Fruit fly (Drosophila melanogaster): ENCODE data around the gene TSG101.
A peak's percentile ranks its signal among the peaks of the same experiment; 100 is the strongest.

The TSG101 gene

dm6 chr3L:16818063-16818462, 24.0 kb upstream of the TSG101 start (continued):
- TF ChIP-seq ftz-f1 (GFP tag; optimal IDR thresholded peaks at IDR 0.05) (no peak), nom (GFP tag; optimal IDR thresholded peaks at IDR 0.05) (peak; percentile 93), CG4854 (GFP tag; optimal IDR thresholded peaks at IDR 0.05) (no peak), nerfin-2 (GFP tag; IDR thresholded peaks at IDR 0.05; ENCODE audit: partially characterized antibody) (no peak), CG7987 (GFP tag; optimal IDR thresholded peaks at IDR 0.05) (no peak), ems (GFP tag; optimal IDR thresholded peaks at IDR 0.05) (no peak), Eip74EF (GFP tag; optimal IDR thresholded peaks at IDR 0.05) (no peak), Nf-YA (GFP tag; IDR thresholded peaks at IDR 0.05) (no peak), Kr (GFP tag; optimal IDR thresholded peaks at IDR 0.05) (no peak), dmrt11E (tag; optimal IDR thresholded peaks at IDR 0.05) (peak; percentile 22)

- no peak for TF ChIP-seq Jarid2 (GFP tag; optimal IDR thresholded peaks at IDR 0.05)
- TF ChIP-seq HHEX (GFP tag; optimal IDR thresholded peaks at IDR 0.05): no peak
- no peak for TF ChIP-seq tna (GFP tag; IDR thresholded peaks at IDR 0.05; ENCODE audit: partially characterized antibody)
- TF ChIP-seq CG8290 (GFP tag; optimal IDR thresholded peaks at IDR 0.05): no peak
- no peak for TF ChIP-seq CG8290 (tag; optimal IDR thresholded peaks at IDR 0.05)
- TF ChIP-seq CG4820 (GFP tag; optimal IDR thresholded peaks at IDR 0.05): no peak
- TF ChIP-seq kah (GFP tag; optimal IDR thresholded peaks at IDR 0.05): no peak
- TF ChIP-seq HLH54F (GFP tag; optimal IDR thresholded peaks at IDR 0.05): no peak
- 0 out of 3 replicates have a peak, but pooled peaks have one; percentile 10 for TF ChIP-seq CG7357 (GFP tag; IDR thresholded peaks at IDR 0.05)
- TF ChIP-seq ttk (GFP tag; IDR thresholded peaks at IDR 0.05): no peak
- 0 out of 3 replicates have a peak, but pooled peaks have one; percentile 44 for TF ChIP-seq otp (GFP tag; IDR thresholded peaks at IDR 0.05)
- TF ChIP-seq CG6254 (GFP tag; optimal IDR thresholded peaks at IDR 0.05): no peak
- no peak for TF ChIP-seq org-1 (GFP tag; optimal IDR thresholded peaks at IDR 0.05)
- TF ChIP-seq hb (GFP tag; IDR thresholded peaks at IDR 0.05; ENCODE audit: partially characterized antibody): no peak
- TF ChIP-seq CG2116 (GFP tag; optimal IDR thresholded peaks at IDR 0.05): no peak
- no peak for TF ChIP-seq ind (GFP tag; optimal IDR thresholded peaks at IDR 0.05)
- no peak for TF ChIP-seq CG31388 (GFP tag; optimal IDR thresholded peaks at IDR 0.05)
- TF ChIP-seq CG4360 (GFP tag; IDR thresholded peaks at IDR 0.05): peak; percentile 80
- TF ChIP-seq Oaz (GFP tag; IDR thresholded peaks at IDR 0.05): no peak
- no peak for TF ChIP-seq al (GFP tag; IDR thresholded peaks at IDR 0.05)
- no peak for TF ChIP-seq pum (GFP tag; optimal IDR thresholded peaks at IDR 0.05)
- no peak for TF ChIP-seq gt (GFP tag; IDR thresholded peaks at IDR 0.05)
- TF ChIP-seq chinmo (GFP tag; IDR thresholded peaks at IDR 0.05; ENCODE audit: partially characterized antibody): peak; percentile 85; the same call in 1 of the 4 replicates
- no peak for TF ChIP-seq yki (optimal IDR thresholded peaks at IDR 0.05)
- no peak for TF ChIP-seq dmrt99B (tag; optimal IDR thresholded peaks at IDR 0.05)
- TF ChIP-seq pros (GFP tag; optimal IDR thresholded peaks at IDR 0.05): peak; percentile 2
- TF ChIP-seq twi (tag; optimal IDR thresholded peaks at IDR 0.05): no peak
- TF ChIP-seq knrl (GFP tag; IDR thresholded peaks at IDR 0.05; ENCODE audit: partially characterized antibody): no peak
- TF ChIP-seq CG10462 (GFP tag; optimal IDR thresholded peaks at IDR 0.05): no peak
- no peak for TF ChIP-seq CG14965 (GFP tag; optimal IDR thresholded peaks at IDR 0.05; ENCODE audit: borderline replicate concordance)
- TF ChIP-seq nerfin-1 (tag; optimal IDR thresholded peaks at IDR 0.05): no peak
- no peak for TF ChIP-seq Hr51 (GFP tag; optimal IDR thresholded peaks at IDR 0.05)
- peak; percentile 41 for TF ChIP-seq cg (GFP tag; optimal IDR thresholded peaks at IDR 0.05)
- peak; percentile 50 for TF ChIP-seq Aef1 (GFP tag; IDR thresholded peaks at IDR 0.05)
- peak; percentile 50; the same call in 1 of the 3 replicates for TF ChIP-seq sr (GFP tag; IDR thresholded peaks at IDR 0.05)
- no peak for TF ChIP-seq Gug (GFP tag; IDR thresholded peaks at IDR 0.05)
- TF ChIP-seq CG6683 (GFP tag; optimal IDR thresholded peaks at IDR 0.05): no peak
- no peak for TF ChIP-seq ham (GFP tag; IDR thresholded peaks at IDR 0.05)
- TF ChIP-seq Fer3 (tag; optimal IDR thresholded peaks at IDR 0.05): no peak
- TF ChIP-seq CG4404 (GFP tag; IDR thresholded peaks at IDR 0.05): no peak
Observed at dm6 chr3L:16824725-16825124, 17.4 kb upstream of the TSG101 start.
